Fruit fly (Drosophila melanogaster): ENCODE measurements around the gene CG12219.

The CG12219 gene

dm6 chrX:6267187-6267711 is 33.8 kb downstream of the CG12219 start, which contains the start of gene schlank (continued):
- TF ChIP-seq Hr38 (GFP tag; optimal IDR thresholded peaks at IDR 0.05) (no peak), dac (GFP tag; optimal IDR thresholded peaks at IDR 0.05) (peak; percentile 10), Hr4 (GFP tag; optimal IDR thresholded peaks at IDR 0.05) (peak; percentile 65), lz (GFP tag; optimal IDR thresholded peaks at IDR 0.05) (peak; percentile 59), eg (GFP tag; IDR thresholded peaks at IDR 0.05) (peak; percentile 81), Ets21C (GFP tag; optimal IDR thresholded peaks at IDR 0.05) (peak; percentile 48), fd59A (GFP tag; optimal IDR thresholded peaks at IDR 0.05) (peak; percentile 12), Eip78C (GFP tag) (peak; percentile 85), CG3919 (GFP tag; optimal IDR thresholded peaks at IDR 0.05) (peak; percentile 41), spab (GFP tag; optimal IDR thresholded peaks at IDR 0.05) (no peak), salr (GFP tag; optimal IDR thresholded peaks at IDR 0.05) (peak in 1 of 2 experiments; percentile 10), CG6276 (GFP tag; optimal IDR thresholded peaks at IDR 0.05) (no peak), CG11902 (GFP tag; optimal IDR thresholded peaks at IDR 0.05) (peak; percentile 49), Sox102F (GFP tag; optimal IDR thresholded peaks at IDR 0.05) (no peak), CG31627 (GFP tag; optimal IDR thresholded peaks at IDR 0.05) (peak; percentile 74), fd85E (GFP tag; optimal IDR thresholded peaks at IDR 0.05) (no peak), svp (GFP tag) (peak; percentile 71)

- TF ChIP-seq CG4318 (GFP tag; optimal IDR thresholded peaks at IDR 0.05) (no peak), CG34406 (GFP tag; optimal IDR thresholded peaks at IDR 0.05) (no peak), topi (GFP tag; optimal IDR thresholded peaks at IDR 0.05) (no peak), fd85E (GFP tag; optimal IDR thresholded peaks at IDR 0.05) (no peak), CG6163 (GFP tag; IDR thresholded peaks at IDR 0.05) (no peak), OdsH (GFP tag; optimal IDR thresholded peaks at IDR 0.05) (no peak), cyc (GFP tag; optimal IDR thresholded peaks at IDR 0.05) (no peak), Gug (GFP tag; IDR thresholded peaks at IDR 0.05) (no peak), fkh (GFP tag; optimal IDR thresholded peaks at IDR 0.05) (no peak), Ets21C (GFP tag; optimal IDR thresholded peaks at IDR 0.05) (no peak)
Observed at dm6 chrX:6266092-6266491, 35.0 kb downstream of the CG12219 start.

- TF ChIP-seq topi (GFP tag; optimal IDR thresholded peaks at IDR 0.05) = peak; percentile 92
- TF ChIP-seq Hr4 (GFP tag; optimal IDR thresholded peaks at IDR 0.05) = peak; percentile 97
- TF ChIP-seq CG6854 (GFP tag; optimal IDR thresholded peaks at IDR 0.05) = peak; percentile 56
- TF ChIP-seq CG1621 (tag; optimal IDR thresholded peaks at IDR 0.05) = peak; percentile 86
- TF ChIP-seq Hr38 (GFP tag; optimal IDR thresholded peaks at IDR 0.05) = peak; percentile 64
- peak; percentile 78 for TF ChIP-seq Ets96B (tag; optimal IDR thresholded peaks at IDR 0.05)
- TF ChIP-seq Smox (GFP tag; optimal IDR thresholded peaks at IDR 0.05) = peak; percentile 89
- TF ChIP-seq Lpt (GFP tag; optimal IDR thresholded peaks at IDR 0.05) = peak; percentile 97
- TF ChIP-seq Ets21C (GFP tag; optimal IDR thresholded peaks at IDR 0.05) = peak; percentile 84
- TF ChIP-seq eg (GFP tag; IDR thresholded peaks at IDR 0.05) = peak; percentile 93
- peak; percentile 98 for TF ChIP-seq CG32006 (GFP tag; optimal IDR thresholded peaks at IDR 0.05)
- peak; percentile 93 for TF ChIP-seq CG6792 (GFP tag; optimal IDR thresholded peaks at IDR 0.05)
- TF ChIP-seq achi (GFP tag; optimal IDR thresholded peaks at IDR 0.05) = peak; percentile 94
- peak; percentile 82 for TF ChIP-seq fd59A (GFP tag; optimal IDR thresholded peaks at IDR 0.05)
- peak; percentile 93 for TF ChIP-seq CG34406 (GFP tag; optimal IDR thresholded peaks at IDR 0.05)
- TF ChIP-seq Gug (GFP tag; IDR thresholded peaks at IDR 0.05) = peak; percentile 92
- peak; percentile 65 for TF ChIP-seq fkh (GFP tag; optimal IDR thresholded peaks at IDR 0.05)
- TF ChIP-seq CG3919 (GFP tag; optimal IDR thresholded peaks at IDR 0.05) = peak; percentile 93
- peak; percentile 91 for TF ChIP-seq CG6163 (GFP tag; IDR thresholded peaks at IDR 0.05)
- TF ChIP-seq OdsH (GFP tag; optimal IDR thresholded peaks at IDR 0.05) = peak; percentile 95
- peak; percentile 97 for TF ChIP-seq dac (GFP tag; optimal IDR thresholded peaks at IDR 0.05)
- peak; percentile 92 for TF ChIP-seq Sox15 (GFP tag; optimal IDR thresholded peaks at IDR 0.05)
- TF ChIP-seq CG4318 (GFP tag; optimal IDR thresholded peaks at IDR 0.05) = peak; percentile 96
- TF ChIP-seq salr (GFP tag; optimal IDR thresholded peaks at IDR 0.05) = peak; percentile 67 to 95
- TF ChIP-seq CG6808 (GFP tag; optimal IDR thresholded peaks at IDR 0.05) = peak; percentile 83
- TF ChIP-seq CG15336 (GFP tag; IDR thresholded peaks at IDR 0.05) = peak; percentile 96
- peak; percentile 64 to 78 for TF ChIP-seq ss (GFP tag; optimal IDR thresholded peaks at IDR 0.05)
- peak; percentile 97 for TF ChIP-seq CG8119 (GFP tag; IDR thresholded peaks at IDR 0.05)
- TF ChIP-seq pdm3 (GFP tag; optimal IDR thresholded peaks at IDR 0.05) = peak; percentile 96
- peak; percentile 92 for TF ChIP-seq CG10631 (GFP tag; optimal IDR thresholded peaks at IDR 0.05)
- TF ChIP-seq fd85E (GFP tag; optimal IDR thresholded peaks at IDR 0.05) = peak; percentile 71
- TF ChIP-seq svp (GFP tag) = peak; percentile 94
- TF ChIP-seq dsx (GFP tag; optimal IDR thresholded peaks at IDR 0.05; ENCODE audit: poor library complexity, severe bottlenecking) = peak; percentile 74
- peak; percentile 90 for TF ChIP-seq acj6 (GFP tag; optimal IDR thresholded peaks at IDR 0.05)
- peak; percentile 94 for TF ChIP-seq CG6276 (GFP tag; optimal IDR thresholded peaks at IDR 0.05)
- peak; percentile 92 for TF ChIP-seq Sox14 (GFP tag; optimal IDR thresholded peaks at IDR 0.05)
- peak; percentile 93 for TF ChIP-seq esn (GFP tag; optimal IDR thresholded peaks at IDR 0.05)
- TF ChIP-seq Hr39 (GFP tag; optimal IDR thresholded peaks at IDR 0.05) = peak; percentile 91
Observed at dm6 chrX:6265456-6265877, 35.6 kb downstream of the CG12219 start.
